Worm (Caenorhabditis elegans) whole organism, early embryonic: ENCODE results near the gene srlf-28.

Source experiments
- B0310.2 ChIP-seq: sonication (generic microtip); optimal IDR thresholded peaks from 2 replicates; lab custom pipeline; 2016; ENCODE audit warnings: mild to moderate bottlenecking, missing genetic modification characterization, missing compliant biosample characterization
- F13C5.2 ChIP-seq: sonication (generic microtip); optimal IDR thresholded peaks from 2 replicates; lab custom pipeline; 2017; ENCODE audit warnings: mild to moderate bottlenecking, missing genetic modification characterization, inconsistent platforms, missing compliant biosample characterization
- aly-1 ChIP-seq: sonication (generic microtip); optimal IDR thresholded peaks from 2 replicates; lab custom pipeline; 2016; ENCODE audit warnings: missing genetic modification characterization, missing compliant biosample characterization
- ama-1 ChIP-seq: fragments of 150-350 bp; optimal IDR thresholded peaks from 2 replicates; lab custom pipeline; 2014
- ceh-13 ChIP-seq: fragments of 200-800 bp; sonication (Bioruptor generic); optimal IDR thresholded peaks from 2 replicates; lab custom pipeline; 2018; ENCODE audit warnings: mild to moderate bottlenecking, missing genetic modification characterization, missing compliant biosample characterization
- flt-1 ChIP-seq: fragments of 200-800 bp; sonication (Bioruptor generic); IDR thresholded peaks from 2 replicates; pipeline ENCODE4 v1.3.6; 2022; ENCODE audit warnings: missing genetic modification characterization, missing compliant biosample characterization
- hmbx-1 ChIP-seq: sonication (generic microtip); optimal IDR thresholded peaks from 2 replicates; lab custom pipeline; 2016; ENCODE audit warnings: mild to moderate bottlenecking, missing genetic modification characterization, missing compliant biosample characterization
- hmg-4 ChIP-seq: fragments of 200-800 bp; sonication (Bioruptor generic); optimal IDR thresholded peaks from 2 replicates; lab custom pipeline; 2018; ENCODE audit warnings: mild to moderate bottlenecking, missing genetic modification characterization, missing compliant biosample characterization
- hnd-1 ChIP-seq: sonication (generic microtip); optimal IDR thresholded peaks from 2 replicates; lab custom pipeline; 2016; ENCODE audit warnings: missing genetic modification characterization, missing compliant biosample characterization
- pes-1 ChIP-seq: fragments of 200-800 bp; sonication (Bioruptor generic); IDR thresholded peaks from 2 replicates; pipeline ENCODE4 v1.3.6; 2022; ENCODE audit warnings: missing genetic modification reagents, missing genetic modification characterization, missing compliant biosample characterization
- sea-1 ChIP-seq: fragments of 200-800 bp; sonication (Bioruptor generic); conservative IDR thresholded peaks from 2 replicates; pipeline ENCODE4 v1.3.6; 2022; ENCODE audit warnings: missing genetic modification characterization, missing compliant biosample characterization
- tbx-11 ChIP-seq: fragments of 200-800 bp; sonication (Bioruptor generic); IDR thresholded peaks from 2 replicates; pipeline ENCODE4 v1.3.6; 2022; ENCODE audit warnings: missing genetic modification characterization, missing compliant biosample characterization
- tbx-37 ChIP-seq: fragments of 200-800 bp; sonication (Bioruptor generic); conservative IDR thresholded peaks from 2 replicates; pipeline ENCODE4 v1.3.6; 2022; ENCODE audit warnings: missing genetic modification reagents, missing genetic modification characterization, missing compliant biosample characterization
- tra-4 ChIP-seq: sonication (generic microtip); optimal IDR thresholded peaks from 2 replicates; lab custom pipeline; 2017; ENCODE audit warnings: missing genetic modification characterization, missing compliant biosample characterization

- no peak for TF ChIP-seq flt-1
- TF ChIP-seq tbx-37: no peak
- TF ChIP-seq pes-1 (GFP tag; lab: Robert Waterston, UW): no peak
- TF ChIP-seq sea-1 (GFP tag; lab: Robert Waterston, UW): no peak
- no peak for TF ChIP-seq F13C5.2
- no peak for TF ChIP-seq tra-4 (tag; lab: Kevin White, UChicago)
- no peak for TF ChIP-seq ama-1 (lab: Kevin White, UChicago)
- no peak for TF ChIP-seq hmg-4
- no peak for TF ChIP-seq tbx-11 (GFP tag; lab: Robert Waterston, UW)
- TF ChIP-seq hnd-1 (tag; lab: Kevin White, UChicago): no peak
- TF ChIP-seq ceh-13 (GFP tag; lab: Kevin White, UChicago): no peak
- no peak for TF ChIP-seq B0310.2 (tag; lab: Kevin White, UChicago)
- no peak for TF ChIP-seq hmbx-1 (tag; lab: Kevin White, UChicago)
- no peak for TF ChIP-seq aly-1 (tag; lab: Kevin White, UChicago)
These were observed 7.0 kb upstream of the srlf-28 start, which contains the start of gene oac-56 for ce11 chrIV:14350651-14351050.
